Worm (Caenorhabditis elegans) whole organism, L1 larva: ENCODE measurements around the gene nhr-210.
A peak's percentile ranks its signal among the peaks of the same experiment; 100 is the strongest.

Source experiments
- efl-1 ChIP-seq, 4 experiments: fragments of 150-350 bp; optimal IDR thresholded peaks in 3 of 4; peaks in 1 of 4; 1 replicate in 1 of 4; 2 replicates in 3 of 4; lab custom pipeline; 2014; ENCODE audit warnings: missing biosample characterization in 2 of 4, missing genetic modification characterization in 2 of 4, missing genetic modification reagents in 2 of 4
- egl-13 ChIP-seq: sonication (generic microtip); optimal IDR thresholded peaks from 2 replicates; lab custom pipeline; 2016; ENCODE audit warnings: missing genotype, missing genetic modification reagents, missing genetic modification characterization, missing compliant biosample characterization
- mep-1 ChIP-seq: fragments of 150-350 bp; optimal IDR thresholded peaks from 2 replicates; lab custom pipeline; 2014; ENCODE audit warnings: missing biosample characterization, missing genetic modification characterization
- nhr-237 ChIP-seq: fragments of 150-350 bp; optimal IDR thresholded peaks from 2 replicates; lab custom pipeline; 2014; ENCODE audit warnings: missing biosample characterization, missing genetic modification characterization
- rnt-1 ChIP-seq: sonication (generic microtip); optimal IDR thresholded peaks from 2 replicates; lab custom pipeline; 2016; ENCODE audit warnings: mild to moderate bottlenecking, missing genetic modification characterization, moderate library complexity, missing compliant biosample characterization
- unc-62 ChIP-seq: fragments of 150-350 bp; optimal IDR thresholded peaks from 2 replicates; lab custom pipeline; 2014; ENCODE audit warnings: missing biosample characterization, missing genetic modification reagents, missing genetic modification characterization
- ztf-4 ChIP-seq: fragments of 150-350 bp; optimal IDR thresholded peaks from 2 replicates; lab custom pipeline; 2014; ENCODE audit warnings: missing biosample characterization, missing genetic modification characterization

DNA sequence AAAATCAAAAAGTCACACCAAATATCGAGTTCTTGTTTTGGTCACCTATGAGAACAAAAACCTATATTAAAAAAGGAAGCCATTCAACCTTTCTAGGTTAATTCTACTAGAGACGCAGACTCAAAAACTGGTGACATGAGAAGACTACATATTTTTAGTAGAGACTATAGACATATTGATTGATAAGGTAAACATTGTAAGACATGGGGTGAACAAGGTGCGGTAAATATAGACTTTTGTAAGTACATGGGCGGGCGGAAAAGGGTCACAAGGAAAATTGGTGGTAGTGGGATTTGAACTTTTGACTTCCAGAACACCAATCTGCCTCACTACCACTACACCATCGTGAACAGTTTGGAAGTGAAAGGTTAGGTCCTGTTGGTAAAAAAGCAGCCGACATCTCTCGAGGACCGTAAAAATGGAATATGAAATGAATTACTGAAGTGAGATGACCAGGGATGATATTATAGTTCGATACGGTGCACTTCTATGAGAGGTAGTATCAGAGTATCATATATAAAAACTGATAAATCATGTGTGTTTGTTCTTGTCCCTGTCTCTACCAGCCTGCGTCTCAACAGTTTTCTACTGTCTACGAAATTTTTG lies 35.0 kb downstream of the nhr-210 start, which contains the start of gene nhr-212:
- TF ChIP-seq mep-1 (tag; lab: Kevin White, UChicago) (no peak), rnt-1 (no peak), ztf-4 (tag; lab: Kevin White, UChicago) (no peak), unc-62 (GFP tag; lab: Kevin White, UChicago) (no peak), efl-1 (optimal IDR thresholded peaks at IDR 0.05; lab: Kevin White, UChicago) (no peak), efl-1 (GFP tag; optimal IDR thresholded peaks at IDR 0.05 in 1 of 2; lab: Kevin White, UChicago) (peak in 1 of 2 experiments; percentile 71), nhr-237 (tag; lab: Kevin White, UChicago) (no peak), egl-13 (tag; lab: Kevin White, UChicago) (no peak)
